Worm (Caenorhabditis elegans) whole organism, late embryonic: ENCODE data around the gene inx-1.

ENCODE experiments used
- K02D7.2 ChIP-seq: sonication (generic microtip); optimal IDR thresholded peaks from 2 replicates; lab custom pipeline; 2017; ENCODE audit warnings: mild to moderate bottlenecking, missing genetic modification characterization, missing compliant biosample characterization
- ceh-45 ChIP-seq: fragments of 200-800 bp; sonication (Bioruptor generic); IDR thresholded peaks from 2 replicates; pipeline ENCODE4 v1.3.6; 2022; ENCODE audit warnings: missing genetic modification reagents, missing genetic modification characterization, missing compliant biosample characterization
- hlh-30 ChIP-seq: sonication (generic microtip); optimal IDR thresholded peaks from 2 replicates; lab custom pipeline; 2017; ENCODE audit warnings: antibody characterized with exemption, missing genetic modification characterization, missing compliant biosample characterization; ENCODE audit not compliant: insufficient read depth
- nhr-11 ChIP-seq: fragments of 150-350 bp; optimal IDR thresholded peaks from 2 replicates; lab custom pipeline; 2014; ENCODE audit warnings: missing biosample characterization, missing genetic modification characterization
- pros-1 ChIP-seq: fragments of 150-350 bp; optimal IDR thresholded peaks from 2 replicates; lab custom pipeline; 2014; ENCODE audit warnings: missing biosample characterization, missing genetic modification reagents, missing genetic modification characterization
- rnt-1 ChIP-seq: sonication (generic microtip); optimal IDR thresholded peaks from 2 replicates; lab custom pipeline; 2016; ENCODE audit warnings: missing genetic modification characterization, missing compliant biosample characterization
- unc-55 ChIP-seq: sonication (generic microtip); optimal IDR thresholded peaks from 2 replicates; lab custom pipeline; 2017; ENCODE audit warnings: missing biosample characterization, missing genetic modification reagents, missing genetic modification characterization

Gene inx-1

DNA sequence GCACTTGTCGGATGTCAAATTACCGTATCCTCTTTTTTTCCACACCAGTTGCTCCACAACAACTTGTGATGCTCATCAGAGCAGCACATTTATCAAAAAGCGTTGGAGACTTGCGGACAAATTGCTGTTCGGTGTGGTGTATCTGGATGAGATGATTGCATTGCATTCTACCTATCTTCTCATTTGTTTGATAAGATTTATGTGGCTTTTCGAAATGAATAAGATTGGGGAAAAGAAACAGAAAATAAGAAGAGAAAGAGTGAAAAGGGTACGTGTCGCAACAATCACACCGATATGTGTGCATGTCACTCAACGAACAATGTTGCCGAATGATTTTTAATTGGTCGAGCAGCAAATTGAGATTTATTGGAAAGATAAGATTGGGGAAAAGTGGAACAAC, 62.1 kb downstream of the inx-1 start:
- peak; percentile 64 for TF ChIP-seq rnt-1
- no peak for TF ChIP-seq pros-1 (tag; lab: Kevin White, UChicago)
- TF ChIP-seq nhr-11 (tag; lab: Kevin White, UChicago), result no peak
- peak; percentile 91 for TF ChIP-seq unc-55 (GFP tag; lab: Kevin White, UChicago)
- TF ChIP-seq hlh-30 (tag; lab: Kevin White, UChicago), result no peak
- TF ChIP-seq ceh-45 (GFP tag; lab: Robert Waterston, UW), result no peak
- TF ChIP-seq K02D7.2 (tag; lab: Kevin White, UChicago), result no peak
